Fruit fly (Drosophila melanogaster) whole organism, prepupa: ENCODE data around the gene CG15296.

ENCODE experiments used
- CG10631 ChIP-seq: fragments of 200-800 bp; sonication (Bioruptor generic); optimal IDR thresholded peaks from 2 replicates; lab custom pipeline; 2016; ENCODE audit warnings: missing biosample characterization, missing genetic modification characterization
- CG6163 ChIP-seq: fragments of 200-800 bp; sonication (Bioruptor generic); IDR thresholded peaks from 3 replicates; pipeline ENCODE4 v1.3.6; 2022; ENCODE audit warnings: missing biosample characterization, missing genetic modification characterization
- CG6276 ChIP-seq: fragments of 200-800 bp; sonication (Bioruptor generic); optimal IDR thresholded peaks from 2 replicates; lab custom pipeline; 2017; ENCODE audit warnings: missing biosample characterization, mild to moderate bottlenecking, missing genetic modification characterization
- CG8632 ChIP-seq: fragments of 200-800 bp; sonication (Bioruptor generic); optimal IDR thresholded peaks from 3 replicates; lab custom pipeline; 2016; ENCODE audit warnings: missing biosample characterization, missing genetic modification characterization
- Sox102F ChIP-seq: fragments of 200-800 bp; sonication (Bioruptor generic); optimal IDR thresholded peaks from 2 replicates; lab custom pipeline; 2016; ENCODE audit warnings: missing biosample characterization, mild to moderate bottlenecking, missing genetic modification characterization
- Sox15 ChIP-seq: fragments of 200-800 bp; sonication (Bioruptor generic); optimal IDR thresholded peaks from 3 replicates; lab custom pipeline; 2016; ENCODE audit warnings: missing biosample characterization, missing genetic modification characterization
- acj6 ChIP-seq: fragments of 200-800 bp; sonication (Bioruptor generic); optimal IDR thresholded peaks from 3 replicates; lab custom pipeline; 2016; ENCODE audit warnings: missing biosample characterization, missing genetic modification characterization
- spab ChIP-seq: fragments of 200-800 bp; sonication (Bioruptor generic); optimal IDR thresholded peaks from 2 replicates; lab custom pipeline; 2017; ENCODE audit warnings: missing biosample characterization, mild to moderate bottlenecking, missing genetic modification characterization, missing genetic modification reagents
- topi ChIP-seq: fragments of 200-800 bp; sonication (Bioruptor generic); optimal IDR thresholded peaks from 3 replicates; lab custom pipeline; 2016; ENCODE audit warnings: missing biosample characterization, missing genetic modification characterization

DNA sequence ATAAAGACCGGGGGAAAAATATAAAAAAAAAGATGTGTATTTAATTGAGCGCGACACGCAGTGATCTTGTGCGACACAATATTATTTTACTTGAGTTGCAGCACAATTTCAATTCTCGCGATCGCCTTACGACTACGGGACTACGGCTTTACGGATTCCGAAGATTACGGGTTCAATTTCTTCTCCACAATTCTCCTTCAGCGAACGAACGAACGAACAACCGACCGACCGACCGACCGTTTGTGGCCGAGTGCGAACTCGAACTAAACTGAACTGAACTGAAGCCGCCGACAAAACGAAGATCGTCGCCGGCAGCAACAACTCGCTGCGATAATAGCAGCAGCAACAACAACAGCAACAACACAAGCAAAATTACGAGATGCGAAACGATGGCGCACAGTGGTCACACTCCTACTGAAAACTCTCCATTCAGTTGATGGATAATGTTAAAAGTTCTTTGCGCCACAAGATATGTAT is 18.8 kb upstream of the CG15296 start, which contains the start of gene spri:
- TF ChIP-seq spab (no peak), CG8632 (no peak), acj6 (GFP tag; lab: Kevin White, UChicago) (peak; percentile 7), CG10631 (GFP tag; lab: Kevin White, UChicago) (no peak), Sox102F (GFP tag; lab: Kevin White, UChicago) (no peak), CG6163 (peak; percentile 68), Sox15 (GFP tag; lab: Kevin White, UChicago) (no peak), CG6276 (peak; percentile 83), topi (peak; percentile 7)
